Fruit fly (Drosophila melanogaster): Measurements from ENCODE around the gene CG3285.

Gene CG3285

DNA sequence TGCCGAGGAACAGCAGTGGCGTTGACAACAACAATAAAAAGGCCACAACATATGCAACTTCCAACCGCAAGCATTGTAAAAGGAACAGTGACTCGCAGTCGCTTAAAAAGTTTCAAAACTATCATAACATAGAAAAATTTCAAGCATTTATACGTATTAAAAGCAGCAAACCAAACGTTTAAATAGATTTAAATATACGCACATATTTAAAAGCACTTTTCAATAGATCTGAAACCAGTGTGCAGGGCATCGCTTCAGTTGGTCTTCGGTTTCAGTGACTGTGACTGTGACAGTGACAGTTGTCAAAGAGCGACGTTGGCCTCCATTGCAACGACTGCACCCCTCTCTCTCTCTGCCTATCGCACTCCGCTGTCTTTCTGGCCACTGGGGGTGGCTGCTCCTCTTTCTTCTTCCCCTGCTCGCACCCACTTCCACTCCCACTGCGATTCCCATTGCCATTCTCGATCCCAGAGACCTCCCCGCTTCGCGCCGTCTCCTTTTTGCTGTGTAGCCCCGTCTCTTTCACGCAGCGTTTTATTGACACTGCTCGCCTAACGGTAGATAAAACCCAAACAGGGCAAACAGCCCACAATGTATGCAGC, 17.5 kb downstream of the CG3285 start (continued):
- TF ChIP-seq Hr3 (GFP tag; optimal IDR thresholded peaks at IDR 0.05): peak; percentile 64
- TF ChIP-seq CG8388 (GFP tag; optimal IDR thresholded peaks at IDR 0.05): peak; percentile 79
- peak; percentile 78 for TF ChIP-seq Aef1 (GFP tag; IDR thresholded peaks at IDR 0.05)
- TF ChIP-seq da (GFP tag; optimal IDR thresholded peaks at IDR 0.05): no peak
- peak; percentile 61 for TF ChIP-seq HHEX (GFP tag; optimal IDR thresholded peaks at IDR 0.05)
- peak; percentile 63 for TF ChIP-seq Atf-2 (GFP tag; optimal IDR thresholded peaks at IDR 0.05)
- TF ChIP-seq CG15696 (tag; optimal IDR thresholded peaks at IDR 0.05): no peak
- TF ChIP-seq tll (GFP tag; optimal IDR thresholded peaks at IDR 0.05): no peak
- peak; percentile 71 for TF ChIP-seq trem (tag; optimal IDR thresholded peaks at IDR 0.05)
- peak; percentile 84 for TF ChIP-seq tgo (GFP tag; IDR thresholded peaks at IDR 0.05)
- TF ChIP-seq MTF-1 (GFP tag; optimal IDR thresholded peaks at IDR 0.05; ENCODE audit: borderline replicate concordance): peak; percentile 48
- peak; percentile 39 for TF ChIP-seq CG12942 (GFP tag; optimal IDR thresholded peaks at IDR 0.05)
- TF ChIP-seq CG12104 (GFP tag; optimal IDR thresholded peaks at IDR 0.05): no peak
- peak; percentile 84 for TF ChIP-seq CG12391 (tag; optimal IDR thresholded peaks at IDR 0.05)
- TF ChIP-seq CG12659 (GFP tag; optimal IDR thresholded peaks at IDR 0.05): peak; percentile 43
- TF ChIP-seq CG14860 (GFP tag; IDR thresholded peaks at IDR 0.05; ENCODE audit: partially characterized antibody): peak; percentile 60; the same call in 2 of the 3 replicates
- no peak for TF ChIP-seq abd-A (tag; optimal IDR thresholded peaks at IDR 0.05)
- peak; percentile 38 for TF ChIP-seq CG13624 (GFP tag; optimal IDR thresholded peaks at IDR 0.05)
- TF ChIP-seq tup (GFP tag; optimal IDR thresholded peaks at IDR 0.05): no peak
- no peak for TF ChIP-seq CG10543 (GFP tag; optimal IDR thresholded peaks at IDR 0.05)

DNA sequence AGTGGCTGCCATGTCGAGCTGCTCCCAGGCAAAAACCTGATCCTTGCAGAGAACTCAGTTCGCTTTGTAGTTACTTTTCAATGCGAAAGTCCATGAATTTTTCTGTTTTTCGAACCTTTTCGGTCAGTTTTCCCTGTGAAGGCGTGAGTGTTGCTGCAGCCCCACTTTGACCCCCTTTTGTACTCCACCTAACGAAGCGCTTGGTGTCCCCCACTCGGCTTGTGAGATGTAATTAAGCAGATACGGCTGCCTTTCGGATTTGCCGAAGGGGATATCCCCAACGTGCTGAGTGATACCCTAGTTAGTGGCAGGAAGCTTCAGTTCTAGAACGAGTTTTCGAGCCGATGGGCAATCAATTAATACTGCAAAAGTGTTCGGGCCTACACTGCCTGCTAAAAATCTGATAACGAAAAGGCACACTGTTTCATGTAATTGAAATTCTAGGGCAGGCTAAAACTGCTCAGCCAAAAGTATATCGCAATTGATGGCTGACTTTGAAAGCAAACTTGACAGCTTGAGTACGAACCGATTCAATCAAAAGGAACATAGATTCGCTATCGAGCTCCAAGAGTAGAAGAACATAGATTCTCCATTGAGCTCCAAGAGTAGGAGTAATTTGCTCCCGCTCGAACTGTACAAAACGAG, 21.0 kb downstream of the CG3285 start:
- TF ChIP-seq unpg (GFP tag; optimal IDR thresholded peaks at IDR 0.05) (no peak), nom (GFP tag; optimal IDR thresholded peaks at IDR 0.05) (peak; percentile 43)

DNA sequence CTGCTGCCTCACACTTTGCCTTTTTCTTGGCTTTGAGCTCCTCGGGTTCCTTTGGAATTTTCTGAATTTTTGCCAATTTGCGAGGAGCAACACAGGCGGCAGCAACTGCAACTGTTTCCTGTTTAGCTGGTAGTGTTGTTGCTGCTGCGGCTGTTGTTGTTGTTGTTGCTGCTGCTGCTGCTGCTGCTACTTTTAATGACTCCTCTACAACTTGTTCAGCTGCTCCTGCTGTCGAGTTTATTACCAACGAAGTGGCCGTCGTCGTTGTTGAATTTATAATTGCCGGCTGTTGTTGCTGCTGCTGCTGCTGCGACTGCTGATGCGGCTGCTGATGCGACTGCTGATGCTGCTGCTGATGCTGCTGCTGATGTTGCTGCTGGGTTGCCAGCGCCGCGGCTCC, 22.2 kb downstream of the CG3285 start:
- TF ChIP-seq pita (GFP tag; optimal IDR thresholded peaks at IDR 0.05): no peak
- peak in 1 of 2 experiments; percentile 32 for TF ChIP-seq Dfd (GFP tag; optimal IDR thresholded peaks at IDR 0.05)

DNA sequence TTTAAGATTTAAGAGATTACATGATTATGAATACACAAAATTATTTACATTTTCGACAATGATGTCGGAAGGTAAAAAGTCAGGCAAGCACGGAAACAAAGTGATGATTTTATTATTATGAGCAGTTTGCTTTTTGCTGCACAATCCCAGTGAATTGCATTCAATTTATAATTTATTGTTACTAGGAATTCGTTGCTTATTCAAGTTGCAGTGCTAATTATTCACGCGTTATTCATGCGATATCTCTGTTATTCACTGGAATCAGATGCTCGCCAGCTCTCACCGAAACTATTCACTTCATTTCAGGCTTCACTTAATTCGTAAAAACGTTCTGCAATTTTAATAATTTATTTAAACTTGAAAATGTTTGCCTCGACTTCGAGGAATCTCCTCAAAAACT, 23.1 kb downstream of the CG3285 start:
- no peak for TF ChIP-seq fru (optimal IDR thresholded peaks at IDR 0.05)
- TF ChIP-seq CG17186 (GFP tag; optimal IDR thresholded peaks at IDR 0.05): no peak
- no peak for TF ChIP-seq CG12744 (GFP tag; optimal IDR thresholded peaks at IDR 0.05)
- TF ChIP-seq Mrtf (GFP tag; IDR thresholded peaks at IDR 0.05): no peak
- no peak for TF ChIP-seq CG15601 (tag; optimal IDR thresholded peaks at IDR 0.05)
- no peak for TF ChIP-seq dysf (GFP tag; IDR thresholded peaks at IDR 0.05)
- TF ChIP-seq pum (GFP tag; optimal IDR thresholded peaks at IDR 0.05): no peak
- no peak for TF ChIP-seq CG6683 (GFP tag; optimal IDR thresholded peaks at IDR 0.05)
- no peak for TF ChIP-seq toy (GFP tag; IDR thresholded peaks at IDR 0.05)

Measured in whole organism, embryonic.